Worm (Caenorhabditis elegans) whole organism, young adult: Measurements from ENCODE around the gene R12G8.1.

Experiments used
- C06A6.2 ChIP-seq: fragments of 200-800 bp; sonication (Bioruptor generic); conservative IDR thresholded peaks from 2 replicates; pipeline ENCODE4 v1.3.6; 2022; ENCODE audit warnings: missing genetic modification characterization, missing compliant biosample characterization
- F23B12.7 ChIP-seq: sonication (generic microtip); optimal IDR thresholded peaks from 2 replicates; lab custom pipeline; 2017; ENCODE audit warnings: missing genetic modification characterization, mild to moderate bottlenecking, missing compliant biosample characterization, antibody characterized with exemption, moderate library complexity; ENCODE audit not compliant: insufficient read depth
- F52B5.7 ChIP-seq: sonication (generic microtip); optimal IDR thresholded peaks from 2 replicates; lab custom pipeline; 2016; ENCODE audit warnings: mild to moderate bottlenecking, missing genetic modification characterization, missing compliant biosample characterization
- K11D2.4 ChIP-seq: fragments of 200-800 bp; sonication (Bioruptor generic); IDR thresholded peaks from 2 replicates; pipeline ENCODE4 v1.3.6; 2022; ENCODE audit warnings: missing genetic modification reagents, missing genetic modification characterization, missing compliant biosample characterization
- T26A5.8 ChIP-seq: sonication (generic microtip); optimal IDR thresholded peaks from 2 replicates; lab custom pipeline; 2016; ENCODE audit warnings: missing genetic modification characterization, missing compliant biosample characterization
- Y53F4B.3 ChIP-seq: fragments of 200-800 bp; sonication (Bioruptor generic); IDR thresholded peaks from 2 replicates; pipeline ENCODE4 v1.3.6; 2022; ENCODE audit warnings: missing genetic modification reagents, missing genetic modification characterization, missing compliant biosample characterization
- Y53G8AR.9 ChIP-seq: fragments of 200-800 bp; sonication (Bioruptor generic); conservative IDR thresholded peaks from 2 replicates; pipeline ENCODE4 v1.3.6; 2022; ENCODE audit warnings: missing genetic modification reagents, missing genetic modification characterization, missing compliant biosample characterization
- ZK185.1 ChIP-seq: sonication (generic microtip); optimal IDR thresholded peaks from 2 replicates; lab custom pipeline; 2016; ENCODE audit warnings: mild to moderate bottlenecking, missing genetic modification characterization, missing compliant biosample characterization; ENCODE audit not compliant: poor library complexity, severe bottlenecking
- akir-1 ChIP-seq: fragments of 200-800 bp; sonication (Bioruptor generic); optimal IDR thresholded peaks from 2 replicates; lab custom pipeline; 2018; ENCODE audit warnings: mild to moderate bottlenecking, missing genetic modification characterization, moderate library complexity, missing compliant biosample characterization
- attf-3 ChIP-seq: fragments of 200-800 bp; sonication (Bioruptor generic); conservative IDR thresholded peaks from 2 replicates; pipeline ENCODE4 v1.3.6; 2022; ENCODE audit warnings: missing genetic modification reagents, missing genetic modification characterization, missing compliant biosample characterization
- attf-5 ChIP-seq: fragments of 200-800 bp; sonication (Bioruptor generic); optimal IDR thresholded peaks from 2 replicates; lab custom pipeline; 2018; ENCODE audit warnings: mild to moderate bottlenecking, missing genetic modification characterization, missing compliant biosample characterization
- ceh-40 ChIP-seq: fragments of 200-800 bp; sonication (Bioruptor generic); IDR thresholded peaks from 2 replicates; pipeline ENCODE4 v1.3.6; 2022; ENCODE audit warnings: missing genetic modification characterization, missing compliant biosample characterization
- ceh-79 ChIP-seq: sonication (generic microtip); optimal IDR thresholded peaks from 2 replicates; lab custom pipeline; 2017; ENCODE audit warnings: mild to moderate bottlenecking, missing genetic modification characterization, missing compliant biosample characterization
- chd-7 ChIP-seq: sonication (generic microtip); optimal IDR thresholded peaks from 2 replicates; lab custom pipeline; 2016; ENCODE audit warnings: mild to moderate bottlenecking, missing genetic modification characterization, moderate library complexity, missing compliant biosample characterization
- ekl-4 ChIP-seq: fragments of 200-800 bp; sonication (Bioruptor generic); IDR thresholded peaks from 2 replicates; pipeline ENCODE4 v1.3.6; 2022; ENCODE audit warnings: missing genetic modification reagents, missing genetic modification characterization, missing compliant biosample characterization
- fkh-3 ChIP-seq: sonication (generic microtip); optimal IDR thresholded peaks from 2 replicates; lab custom pipeline; 2016; ENCODE audit warnings: mild to moderate bottlenecking, missing genetic modification characterization, missing compliant biosample characterization
- let-526 ChIP-seq: fragments of 200-800 bp; sonication (Bioruptor generic); IDR thresholded peaks from 2 replicates; pipeline ENCODE4 v1.3.6; 2022; ENCODE audit warnings: missing genetic modification reagents, missing genetic modification characterization, missing compliant biosample characterization
- lin-40 ChIP-seq: sonication (generic microtip); optimal IDR thresholded peaks from 2 replicates; lab custom pipeline; 2016; ENCODE audit warnings: missing genetic modification characterization, mild to moderate bottlenecking, missing compliant biosample characterization, missing genotype, missing genetic modification reagents
- lsl-1 ChIP-seq: fragments of 200-800 bp; sonication (Bioruptor generic); optimal IDR thresholded peaks from 2 replicates; lab custom pipeline; 2018; ENCODE audit warnings: mild to moderate bottlenecking, missing genetic modification characterization, moderate library complexity, missing compliant biosample characterization
- madf-10 ChIP-seq: sonication (generic microtip); optimal IDR thresholded peaks from 2 replicates; lab custom pipeline; 2016; ENCODE audit warnings: mild to moderate bottlenecking, missing genetic modification characterization, missing compliant biosample characterization
- madf-6 ChIP-seq: fragments of 200-800 bp; sonication (Bioruptor generic); IDR thresholded peaks from 2 replicates; pipeline ENCODE4 v1.3.6; 2022; ENCODE audit warnings: missing genetic modification reagents, missing genetic modification characterization, missing compliant biosample characterization
- mel-28 ChIP-seq: sonication (generic microtip); optimal IDR thresholded peaks from 2 replicates; lab custom pipeline; 2016; ENCODE audit warnings: borderline replicate concordance, mild to moderate bottlenecking, missing genetic modification characterization, missing compliant biosample characterization
- mes-4 ChIP-seq: sonication (generic microtip); optimal IDR thresholded peaks from 2 replicates; lab custom pipeline; 2016; ENCODE audit warnings: missing genotype, missing genetic modification characterization, missing compliant biosample characterization
- mxl-1 ChIP-seq: sonication (generic microtip); optimal IDR thresholded peaks from 2 replicates; lab custom pipeline; 2016; ENCODE audit warnings: missing genetic modification characterization, missing compliant biosample characterization
- nfyb-1 ChIP-seq: fragments of 200-800 bp; sonication (Bioruptor generic); IDR thresholded peaks from 2 replicates; pipeline ENCODE4 v1.3.6; 2022; ENCODE audit warnings: missing genetic modification reagents, missing genetic modification characterization, missing compliant biosample characterization
- sea-2 ChIP-seq: fragments of 200-800 bp; sonication (Bioruptor generic); IDR thresholded peaks from 2 replicates; pipeline ENCODE4 v1.3.6; 2022; ENCODE audit warnings: missing genetic modification characterization, missing compliant biosample characterization
- snpc-1.1 ChIP-seq: sonication (generic microtip); optimal IDR thresholded peaks from 2 replicates; lab custom pipeline; 2017; ENCODE audit warnings: missing genetic modification characterization, mild to moderate bottlenecking, missing compliant biosample characterization, antibody characterized with exemption, moderate library complexity, missing genotype, missing genetic modification reagents; ENCODE audit not compliant: insufficient read depth
- tbp1 ChIP-seq: fragments of 200-800 bp; sonication (Bioruptor generic); optimal IDR thresholded peaks from 2 replicates; lab custom pipeline; 2018; ENCODE audit warnings: mild to moderate bottlenecking, missing genetic modification characterization, missing compliant biosample characterization
- xnd-1 ChIP-seq: sonication (generic microtip); optimal IDR thresholded peaks from 2 replicates; lab custom pipeline; 2016; ENCODE audit warnings: missing genotype, missing genetic modification reagents, missing genetic modification characterization, missing compliant biosample characterization
- zfh-2 ChIP-seq: fragments of 200-800 bp; sonication (Bioruptor generic); conservative IDR thresholded peaks from 2 replicates; pipeline ENCODE4 v1.3.6; 2022; ENCODE audit warnings: missing genetic modification reagents, missing genetic modification characterization, missing compliant biosample characterization
- zim-3 ChIP-seq: sonication (generic microtip); optimal IDR thresholded peaks from 2 replicates; lab custom pipeline; 2017; ENCODE audit warnings: mild to moderate bottlenecking, missing genetic modification characterization, moderate library complexity, missing compliant biosample characterization
- ztf-6 ChIP-seq: fragments of 200-800 bp; sonication (Bioruptor generic); IDR thresholded peaks from 2 replicates; pipeline ENCODE4 v1.3.6; 2022; ENCODE audit warnings: missing genetic modification reagents, missing genetic modification characterization, missing compliant biosample characterization

Gene R12G8.1

DNA sequence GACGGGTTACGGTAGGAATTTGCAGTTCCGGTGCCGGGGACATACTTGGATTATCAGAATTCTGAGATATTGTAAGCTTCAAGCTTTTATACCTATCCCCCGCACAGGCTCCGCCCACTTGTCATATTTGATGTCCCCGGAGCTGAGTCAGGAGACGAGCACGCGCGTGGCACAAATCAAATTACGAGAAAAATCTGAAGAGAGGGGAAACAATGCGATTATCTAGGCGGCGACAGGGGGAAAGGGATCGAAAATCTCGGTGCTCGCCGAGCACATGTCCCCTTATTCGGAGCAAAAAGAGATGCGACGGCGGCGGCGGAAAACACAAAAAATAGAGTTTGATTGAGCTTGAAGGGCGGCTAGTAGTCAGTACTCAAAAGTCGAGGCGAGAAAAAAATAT is at the start of gene R12G8.1:
TSS of gene R12G8.1 (minus strand) at position 63 of the 400 bp plus-strand sequence.
- no peak for TF ChIP-seq ZK185.1 (tag; lab: Kevin White, UChicago)
- no peak for TF ChIP-seq ztf-6 (GFP tag; lab: Robert Waterston, UW)
- peak; percentile 76 for TF ChIP-seq zfh-2 (GFP tag; lab: Robert Waterston, UW)
- TF ChIP-seq ceh-79, result no peak
- 0 out of 2 replicates have a peak, but pooled peaks have one; percentile 19 for TF ChIP-seq K11D2.4

ce11 chrV:17798789-17799188 is 49.7 kb upstream of the R12G8.1 start, which contains the start of gene srx-18:
srx-18 (minus strand) TSS chrV:17798889.
- no peak for TF ChIP-seq mes-4 (tag; lab: Kevin White, UChicago)
- no peak for TF ChIP-seq F23B12.7 (tag; lab: Kevin White, UChicago)
- no peak for TF ChIP-seq lin-40 (tag; lab: Kevin White, UChicago)
- no peak for TF ChIP-seq Y53F4B.3
- TF ChIP-seq T26A5.8 (tag; lab: Kevin White, UChicago), result no peak

DNA sequence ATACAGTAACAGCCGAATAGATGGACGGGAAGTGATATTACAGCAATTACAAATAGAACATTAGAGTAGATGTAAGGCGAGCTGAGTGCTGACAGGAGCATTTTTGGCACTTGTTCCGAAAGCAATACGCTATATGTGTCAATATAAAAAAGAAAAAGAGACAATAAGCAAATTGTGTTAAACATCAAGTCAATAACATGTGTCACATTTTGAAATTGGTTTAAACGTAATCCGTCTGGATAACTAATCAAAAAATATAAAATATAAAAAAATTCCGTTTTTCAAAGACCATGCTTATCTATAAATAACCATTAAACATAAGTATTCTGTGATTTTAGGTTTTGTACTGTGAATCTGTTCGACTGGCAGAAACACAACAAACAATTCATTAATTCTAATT is 46.6 kb upstream of the R12G8.1 start, which contains the start of gene srh-288:
TSS of gene srh-288 (minus strand) at position 101 of the 400 bp plus-strand sequence.
- TF ChIP-seq attf-5 (GFP tag; lab: Kevin White, UChicago) (no peak), madf-10 (tag; lab: Kevin White, UChicago) (no peak), nfyb-1 (GFP tag; lab: Robert Waterston, UW) (no peak), akir-1 (GFP tag; lab: Kevin White, UChicago) (no peak), madf-6 (no peak), tbp1 (GFP tag; lab: Kevin White, UChicago) (no peak), xnd-1 (tag; lab: Kevin White, UChicago) (no peak), F23B12.7 (tag; lab: Kevin White, UChicago) (no peak), mxl-1 (tag; lab: Kevin White, UChicago) (no peak), chd-7 (tag; lab: Kevin White, UChicago) (no peak), ekl-4 (no peak)

- TF ChIP-seq xnd-1 (tag; lab: Kevin White, UChicago) (no peak), mel-28 (tag; lab: Kevin White, UChicago) (no peak), zim-3 (no peak), let-526 (GFP tag; lab: Robert Waterston, UW) (no peak), attf-5 (GFP tag; lab: Kevin White, UChicago) (no peak), F52B5.7 (tag; lab: Kevin White, UChicago) (no peak)
Measured at ce11 chrV:17793986-17794385, 44.9 kb upstream of the R12G8.1 start, which contains the start of gene srh-289. srh-289 (minus strand) TSS chrV:17794086.

DNA sequence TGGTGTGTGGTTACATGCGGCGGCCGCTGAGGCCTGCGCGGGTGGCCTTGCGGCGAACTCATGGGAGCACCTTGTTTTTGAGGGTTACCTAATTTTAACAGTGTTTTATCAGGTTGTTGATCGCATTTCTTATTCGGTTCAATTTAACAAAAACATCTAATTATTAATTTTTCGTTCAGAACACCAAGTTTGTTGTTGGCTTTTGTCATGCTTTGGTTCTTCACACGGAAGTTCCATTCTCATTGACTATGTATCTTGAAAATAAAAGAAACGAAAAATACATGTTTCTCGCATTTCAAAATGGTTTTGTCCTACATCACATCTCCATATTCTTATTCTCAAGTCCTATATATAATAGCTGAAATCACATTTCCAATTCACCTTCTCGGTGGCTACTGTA is 41.1 kb upstream of the R12G8.1 start, which contains the start of gene srh-290:
TSS of gene srh-290 (plus strand) at position 301 of the 400 bp plus-strand sequence.
- TF ChIP-seq snpc-1.1 (tag; lab: Kevin White, UChicago), result no peak
- no peak for TF ChIP-seq C06A6.2
- no peak for TF ChIP-seq lsl-1
- no peak for TF ChIP-seq ceh-40
- TF ChIP-seq Y53G8AR.9 (GFP tag; lab: Robert Waterston, UW), result no peak
- TF ChIP-seq fkh-3 (tag; lab: Kevin White, UChicago), result no peak
- TF ChIP-seq sea-2 (GFP tag; lab: Robert Waterston, UW), result no peak
- no peak for TF ChIP-seq attf-3 (GFP tag; lab: Robert Waterston, UW)
